Fruit fly (Drosophila melanogaster): ENCODE data around the gene emc.

emc gene

dm6 chr3L:799837-800513, 50.8 kb downstream of the emc start (continued):
- TF ChIP-seq sisA (GFP tag; IDR thresholded peaks at IDR 0.05) (peak; percentile 60), CG17385 (GFP tag; optimal IDR thresholded peaks at IDR 0.05) (peak; percentile 19), org-1 (GFP tag; optimal IDR thresholded peaks at IDR 0.05) (no peak), CG15479 (GFP tag; optimal IDR thresholded peaks at IDR 0.05) (no peak), ara (GFP tag; IDR thresholded peaks at IDR 0.05) (peak; percentile 66), Ada2b (GFP tag; IDR thresholded peaks at IDR 0.05) (peak; percentile 49; the same call in 1 of the 2 replicates), Xbp1 (GFP tag; optimal IDR thresholded peaks at IDR 0.05) (peak; percentile 40), GATAe (GFP tag; conservative IDR thresholded peaks at IDR 0.05) (no peak), Xrp1 (GFP tag; IDR thresholded peaks at IDR 0.05) (peak; percentile 70), inv (GFP tag; IDR thresholded peaks at IDR 0.05; ENCODE audit: partially characterized antibody) (no peak), CG34224 (GFP tag; IDR thresholded peaks at IDR 0.05; ENCODE audit: partially characterized antibody) (no peak), CG14050 (GFP tag; IDR thresholded peaks at IDR 0.05) (no peak), ci (GFP tag; IDR thresholded peaks at IDR 0.05) (peak; percentile 82), MTF-1 (GFP tag; optimal IDR thresholded peaks at IDR 0.05; ENCODE audit: borderline replicate concordance) (no peak), CG34422 (GFP tag; IDR thresholded peaks at IDR 0.05) (peak; percentile 60; the same call in 1 of the 3 replicates), kah (GFP tag; optimal IDR thresholded peaks at IDR 0.05) (no peak), Hr39 (optimal IDR thresholded peaks at IDR 0.05) (no peak), B-H1 (GFP tag; IDR thresholded peaks at IDR 0.05) (no peak), ase (GFP tag; IDR thresholded peaks at IDR 0.05) (peak; percentile 26; the same call in 1 of the 3 replicates), wor (GFP tag; IDR thresholded peaks at IDR 0.05) (peak; percentile 47; the same call in 1 of the 2 replicates), Eip74EF (GFP tag; optimal IDR thresholded peaks at IDR 0.05) (peak in 1 of 2 experiments; percentile 12), croc (GFP tag; conservative IDR thresholded peaks at IDR 0.05) (peak; percentile 42; the same call in 2 of the 3 replicates), Awh (GFP tag; IDR thresholded peaks at IDR 0.05) (peak; percentile 57), HLHmδ (GFP tag; optimal IDR thresholded peaks at IDR 0.05) (no peak), crol (GFP tag; IDR thresholded peaks at IDR 0.05) (peak; percentile 63), Dbx (GFP tag; IDR thresholded peaks at IDR 0.05) (no peak)

dm6 chr3L:801860-802462, 52.8 kb downstream of the emc start:
- 0 out of 2 replicates have a peak, but pooled peaks have one; percentile 13 for TF ChIP-seq lmd (GFP tag; IDR thresholded peaks at IDR 0.05)
- peak; percentile 80 for TF ChIP-seq Med (GFP tag)
- no peak for TF ChIP-seq Hmr (GFP tag; optimal IDR thresholded peaks at IDR 0.05)
- TF ChIP-seq row (GFP tag; IDR thresholded peaks at IDR 0.05): peak; percentile 13; the same call in 1 of the 3 replicates
- TF ChIP-seq CG12219 (GFP tag; optimal IDR thresholded peaks at IDR 0.05): peak; percentile 3
- 0 out of 2 replicates have a peak, but pooled peaks have one; percentile 12 for TF ChIP-seq esg (GFP tag; conservative IDR thresholded peaks at IDR 0.05)
- TF ChIP-seq Poxn (GFP tag; IDR thresholded peaks at IDR 0.05): no peak
- TF ChIP-seq sens (GFP tag): peak; percentile 59
- no peak for TF ChIP-seq CG11723 (GFP tag; optimal IDR thresholded peaks at IDR 0.05)
- TF ChIP-seq Sox102F (GFP tag; optimal IDR thresholded peaks at IDR 0.05): peak; percentile 35
- peak; percentile 19 for TF ChIP-seq CG6254 (GFP tag; optimal IDR thresholded peaks at IDR 0.05)
- peak; percentile 41 for TF ChIP-seq gem (tag; optimal IDR thresholded peaks at IDR 0.05)
- TF ChIP-seq CG4424 (GFP tag; optimal IDR thresholded peaks at IDR 0.05): peak; percentile 15
- TF ChIP-seq az2 (GFP tag; optimal IDR thresholded peaks at IDR 0.05): peak; percentile 8
- TF ChIP-seq chn (GFP tag; optimal IDR thresholded peaks at IDR 0.05): peak; percentile 24
- peak; percentile 21; the same call in 1 of the 2 replicates for TF ChIP-seq slbo (GFP tag; IDR thresholded peaks at IDR 0.05)
- TF ChIP-seq prd (optimal IDR thresholded peaks at IDR 0.05): no peak
- TF ChIP-seq prd (GFP tag; IDR thresholded peaks at IDR 0.05): 0 out of 3 replicates have a peak, but pooled peaks have one; percentile 13
- 0 out of 2 replicates have a peak, but pooled peaks have one; percentile 17 for TF ChIP-seq CG17328 (GFP tag; IDR thresholded peaks at IDR 0.05)
- TF ChIP-seq Drgx (GFP tag; IDR thresholded peaks at IDR 0.05): peak; percentile 64
- TF ChIP-seq Xbp1 (GFP tag; optimal IDR thresholded peaks at IDR 0.05): peak; percentile 8
- TF ChIP-seq PHDP (tag; optimal IDR thresholded peaks at IDR 0.05): peak; percentile 4
- peak; percentile 82 for TF ChIP-seq crol (GFP tag; IDR thresholded peaks at IDR 0.05)
- no peak for TF ChIP-seq CG8944 (GFP tag; optimal IDR thresholded peaks at IDR 0.05)
- 0 out of 2 replicates have a peak, but pooled peaks have one; percentile 33 for TF ChIP-seq Xrp1 (GFP tag; IDR thresholded peaks at IDR 0.05)
- no peak for TF ChIP-seq ATbp (GFP tag; optimal IDR thresholded peaks at IDR 0.05)
